Fruit fly (Drosophila melanogaster) whole organism, embryonic: Measurements from ENCODE around the gene CG45428.

ENCODE experiments used
- ATbp ChIP-seq: fragments of 200-800 bp; sonication (Bioruptor generic); optimal IDR thresholded peaks from 2 replicates; lab custom pipeline; 2017; ENCODE audit warnings: missing biosample characterization, mild to moderate bottlenecking, missing genetic modification characterization, missing genetic modification reagents
- BtbVII ChIP-seq: fragments of 200-800 bp; sonication (Bioruptor generic); optimal IDR thresholded peaks from 3 replicates; lab custom pipeline; 2017; ENCODE audit warnings: missing biosample characterization, mild to moderate bottlenecking, missing genetic modification characterization
- CG10431 ChIP-seq: fragments of 200-800 bp; sonication (Bioruptor generic); optimal IDR thresholded peaks from 3 replicates; lab custom pipeline; 2018; ENCODE audit warnings: missing biosample characterization, mild to moderate bottlenecking, missing genetic modification characterization
- CG12155 ChIP-seq: fragments of 200-800 bp; sonication (Bioruptor generic); optimal IDR thresholded peaks from 3 replicates; lab custom pipeline; 2016; ENCODE audit warnings: missing biosample characterization, missing genetic modification characterization
- CG12219 ChIP-seq: fragments of 200-800 bp; sonication (Bioruptor generic); optimal IDR thresholded peaks from 3 replicates; lab custom pipeline; 2018; ENCODE audit warnings: missing biosample characterization, mild to moderate bottlenecking, missing genetic modification characterization
- CG12942 ChIP-seq: fragments of 200-800 bp; sonication (Bioruptor generic); optimal IDR thresholded peaks from 3 replicates; lab custom pipeline; 2016; ENCODE audit warnings: missing biosample characterization, missing genetic modification characterization
- CG15479 ChIP-seq: fragments of 200-800 bp; sonication (Bioruptor generic); optimal IDR thresholded peaks from 3 replicates; lab custom pipeline; 2019; ENCODE audit warnings: missing biosample characterization, mild to moderate bottlenecking, missing genetic modification characterization, moderate library complexity
- CG18599 ChIP-seq: fragments of 200-800 bp; sonication (Bioruptor generic); optimal IDR thresholded peaks from 3 replicates; lab custom pipeline; 2017; ENCODE audit warnings: missing biosample characterization, missing genetic modification characterization, mild to moderate bottlenecking, moderate library complexity, missing genetic modification reagents
- CG3281 ChIP-seq: fragments of 200-800 bp; sonication (Bioruptor generic); optimal IDR thresholded peaks from 3 replicates; lab custom pipeline; 2017; ENCODE audit warnings: missing biosample characterization, mild to moderate bottlenecking, missing genetic modification characterization
- CG6683 ChIP-seq: fragments of 200-800 bp; sonication (Bioruptor generic); optimal IDR thresholded peaks from 2 replicates; lab custom pipeline; 2017; ENCODE audit warnings: missing biosample characterization, mild to moderate bottlenecking, missing genetic modification characterization, missing genetic modification reagents
- CG6854 ChIP-seq: fragments of 200-800 bp; sonication (Bioruptor generic); optimal IDR thresholded peaks from 3 replicates; lab custom pipeline; 2017; ENCODE audit warnings: missing biosample characterization, mild to moderate bottlenecking, missing genetic modification characterization
- CG8089 ChIP-seq: fragments of 200-800 bp; sonication (Bioruptor generic); optimal IDR thresholded peaks from 3 replicates; lab custom pipeline; 2016; ENCODE audit warnings: missing biosample characterization, missing genetic modification characterization
- CG8281 ChIP-seq: fragments of 200-800 bp; sonication (Bioruptor generic); optimal IDR thresholded peaks from 2 replicates; lab custom pipeline; 2018; ENCODE audit warnings: missing biosample characterization, mild to moderate bottlenecking, missing genetic modification characterization, moderate library complexity
- CG8359 ChIP-seq: fragments of 200-800 bp; sonication (Bioruptor generic); optimal IDR thresholded peaks from 2 replicates; lab custom pipeline; 2017; ENCODE audit warnings: missing biosample characterization, mild to moderate bottlenecking, missing genetic modification characterization, borderline replicate concordance
- CG8924 ChIP-seq: fragments of 200-800 bp; optimal IDR thresholded peaks from 3 replicates; lab custom pipeline; 2019; ENCODE audit warnings: missing biosample characterization, mild to moderate bottlenecking, missing genetic modification characterization, moderate library complexity
- CG9437 ChIP-seq: fragments of 200-800 bp; sonication (Bioruptor generic); optimal IDR thresholded peaks from 2 replicates; lab custom pipeline; 2018; ENCODE audit warnings: missing biosample characterization, mild to moderate bottlenecking, missing genetic modification characterization
- CTCF ChIP-seq: fragments of 200-800 bp; sonication (Bioruptor generic); optimal IDR thresholded peaks from 2 replicates; lab custom pipeline; 2017; ENCODE audit warnings: missing biosample characterization, mild to moderate bottlenecking, missing genetic modification characterization, moderate library complexity
- CrebB ChIP-seq: fragments of 200-800 bp; sonication (Bioruptor generic); optimal IDR thresholded peaks from 3 replicates; lab custom pipeline; 2018; ENCODE audit warnings: missing biosample characterization, mild to moderate bottlenecking, missing genetic modification characterization
- Dfd ChIP-seq, 2 experiments: fragments of >200 bp; optimal IDR thresholded peaks; 2 replicates each; lab custom pipeline; 2017; ENCODE audit warnings: missing biosample characterization in 2 of 2, missing genetic modification characterization in 2 of 2
- Hmr ChIP-seq: fragments of 200-800 bp; sonication (Bioruptor generic); optimal IDR thresholded peaks from 3 replicates; lab custom pipeline; 2017; ENCODE audit warnings: mild to moderate bottlenecking, missing biosample characterization, missing genetic modification reagents, missing genetic modification characterization
- Hr39 ChIP-seq: fragments of >200 bp; optimal IDR thresholded peaks from 2 replicates; lab custom pipeline; 2017
- Hr78 ChIP-seq, 2 experiments: fragments of 200-800 bp in 1 of 2; fragments of >200 bp in 1 of 2; sonication (Bioruptor generic) in 1 of 2; optimal IDR thresholded peaks; 2 replicates each; lab custom pipeline; 2017 to 2019; ENCODE audit warnings: missing biosample characterization in 2 of 2, missing genetic modification characterization in 2 of 2, mild to moderate bottlenecking in 1 of 2, moderate library complexity in 1 of 2
- NK7.1 ChIP-seq: fragments of 200-800 bp; sonication (Bioruptor generic); optimal IDR thresholded peaks from 3 replicates; lab custom pipeline; 2016; ENCODE audit warnings: missing biosample characterization, missing genetic modification characterization
- Sox102F ChIP-seq: fragments of 200-800 bp; sonication (Bioruptor generic); optimal IDR thresholded peaks from 2 replicates; lab custom pipeline; 2018; ENCODE audit warnings: missing biosample characterization, mild to moderate bottlenecking, missing genetic modification characterization, moderate library complexity
- Taf1 ChIP-seq: fragments of 200-800 bp; sonication (Bioruptor generic); IDR thresholded peaks from 2 replicates; pipeline ENCODE4 v1.3.6; 2022; ENCODE audit warnings: missing biosample characterization, missing genetic modification characterization
- ara ChIP-seq: fragments of 200-800 bp; sonication (Bioruptor generic); IDR thresholded peaks from 2 replicates; pipeline ENCODE4 v1.3.6; 2022; ENCODE audit warnings: missing biosample characterization, missing genetic modification characterization
- bbx ChIP-seq: fragments of 200-800 bp; sonication (Bioruptor generic); IDR thresholded peaks from 2 replicates; pipeline ENCODE4 v1.3.6; 2022; ENCODE audit warnings: missing biosample characterization, missing genetic modification characterization; ENCODE audit not compliant: partially characterized antibody
- cg ChIP-seq: fragments of 200-800 bp; sonication (Bioruptor generic); optimal IDR thresholded peaks from 3 replicates; lab custom pipeline; 2019; ENCODE audit warnings: missing biosample characterization, mild to moderate bottlenecking, missing genetic modification characterization, moderate library complexity
- fd3F ChIP-seq: fragments of 200-800 bp; sonication (Bioruptor generic); optimal IDR thresholded peaks from 2 replicates; lab custom pipeline; 2018; ENCODE audit warnings: missing biosample characterization, mild to moderate bottlenecking, missing genetic modification characterization, moderate library complexity
- fd96Cb ChIP-seq: fragments of 200-800 bp; sonication (Bioruptor generic); optimal IDR thresholded peaks from 2 replicates; lab custom pipeline; 2018; ENCODE audit warnings: missing biosample characterization, mild to moderate bottlenecking, missing genetic modification characterization, moderate library complexity
- grn ChIP-seq: fragments of 200-800 bp; sonication (Bioruptor generic); optimal IDR thresholded peaks from 3 replicates; lab custom pipeline; 2017; ENCODE audit warnings: missing biosample characterization, missing genetic modification characterization
- gsb ChIP-seq: fragments of 200-800 bp; sonication (Bioruptor generic); IDR thresholded peaks from 2 replicates; pipeline ENCODE4 v1.3.6; 2022; ENCODE audit warnings: missing biosample characterization, missing genetic modification characterization
- hkb ChIP-seq, 2 experiments: fragments of 200-800 bp in 1 of 2; fragments of >200 bp in 1 of 2; sonication (Bioruptor generic) in 1 of 2; IDR thresholded peaks in 1 of 2; optimal IDR thresholded peaks in 1 of 2; 2 replicates each; pipeline versions ENCODE4 v1.3.6 to Lab custom; 2017 to 2022; ENCODE audit warnings: missing biosample characterization in 1 of 2, missing genetic modification characterization in 1 of 2
- jing ChIP-seq: fragments of 200-800 bp; sonication (Bioruptor generic); optimal IDR thresholded peaks from 2 replicates; lab custom pipeline; 2018; ENCODE audit warnings: missing biosample characterization, mild to moderate bottlenecking, missing genetic modification characterization
- ken ChIP-seq: fragments of 200-800 bp; sonication (Bioruptor generic); IDR thresholded peaks from 3 replicates; pipeline ENCODE4 v1.3.6; 2022; ENCODE audit warnings: missing biosample characterization, missing genetic modification characterization
- lola ChIP-seq, 3 experiments: fragments of >200 bp in 2 of 3; fragments of 200-800 bp in 1 of 3; sonication (Bioruptor generic) in 1 of 3; optimal IDR thresholded peaks; 2 replicates each; lab custom pipeline; 2017 to 2019; ENCODE audit warnings: missing biosample characterization in 3 of 3, missing genetic modification characterization in 3 of 3, mild to moderate bottlenecking in 1 of 3, moderate library complexity in 1 of 3
- org-1 ChIP-seq: fragments of 200-800 bp; sonication (Bioruptor generic); optimal IDR thresholded peaks from 2 replicates; lab custom pipeline; 2017; ENCODE audit warnings: missing biosample characterization, missing genetic modification characterization
- peb ChIP-seq: fragments of 200-800 bp; sonication (Bioruptor generic); IDR thresholded peaks from 2 replicates; pipeline ENCODE4 v1.3.6; 2022; ENCODE audit warnings: missing biosample characterization, missing genetic modification characterization
- rib ChIP-seq: fragments of 200-800 bp; sonication (Bioruptor generic); IDR thresholded peaks from 2 replicates; pipeline ENCODE4 v1.3.6; 2022; ENCODE audit warnings: missing biosample characterization, missing genetic modification characterization
- ro ChIP-seq: fragments of 200-800 bp; sonication (Bioruptor generic); IDR thresholded peaks from 2 replicates; pipeline ENCODE4 v1.3.6; 2022; ENCODE audit warnings: missing biosample characterization, missing genetic modification characterization
- row ChIP-seq: fragments of 200-800 bp; sonication (Bioruptor generic); IDR thresholded peaks from 3 replicates; pipeline ENCODE4 v1.3.6; 2022; ENCODE audit warnings: missing biosample characterization, missing genetic modification characterization
- seq ChIP-seq: fragments of 200-800 bp; sonication (Bioruptor generic); IDR thresholded peaks from 2 replicates; pipeline ENCODE4 v1.3.6; 2022; ENCODE audit warnings: missing biosample characterization, missing genetic modification characterization
- slou ChIP-seq: fragments of 200-800 bp; sonication (Bioruptor generic); optimal IDR thresholded peaks from 3 replicates; lab custom pipeline; 2016; ENCODE audit warnings: missing biosample characterization, missing genetic modification characterization
- tin ChIP-seq: fragments of 200-800 bp; sonication (Bioruptor generic); optimal IDR thresholded peaks from 3 replicates; lab custom pipeline; 2016; ENCODE audit warnings: missing biosample characterization, missing genetic modification characterization
- tll ChIP-seq, 2 experiments: fragments of 200-800 bp in 1 of 2; fragments of >200 bp in 1 of 2; sonication (Bioruptor generic) in 1 of 2; optimal IDR thresholded peaks; 2 replicates each; lab custom pipeline; 2017 to 2019; ENCODE audit warnings: missing biosample characterization in 2 of 2, missing genetic modification characterization in 2 of 2, mild to moderate bottlenecking in 1 of 2, moderate library complexity in 1 of 2
- toy ChIP-seq: fragments of 200-800 bp; sonication (Bioruptor generic); IDR thresholded peaks from 2 replicates; pipeline ENCODE4 v1.3.6; 2022; ENCODE audit warnings: missing biosample characterization, missing genetic modification characterization
- wek ChIP-seq: fragments of 200-800 bp; sonication (Bioruptor generic); optimal IDR thresholded peaks from 3 replicates; lab custom pipeline; 2018; ENCODE audit warnings: missing biosample characterization, mild to moderate bottlenecking, missing genetic modification characterization, moderate library complexity
- zen2 ChIP-seq: fragments of 200-800 bp; sonication (Bioruptor generic); IDR thresholded peaks from 3 replicates; pipeline ENCODE4 v1.3.6; 2022; ENCODE audit warnings: missing biosample characterization, missing genetic modification characterization; ENCODE audit not compliant: partially characterized antibody
- zf30C ChIP-seq: fragments of 200-800 bp; sonication (Bioruptor generic); optimal IDR thresholded peaks from 3 replicates; lab custom pipeline; 2018; ENCODE audit warnings: missing biosample characterization, mild to moderate bottlenecking, missing genetic modification characterization

CG45428 gene

dm6 chr3L:22871845-22872361 lies 35.0 kb upstream of the CG45428 start, which contains the start of the genes CG11109 and Arf1 (continued):
- TF ChIP-seq CG15479 (peak; percentile 15), tin (GFP tag; lab: Kevin White, UChicago) (no peak), ATbp (GFP tag; lab: Kevin White, UChicago) (no peak), grn (GFP tag; lab: Kevin White, UChicago) (no peak), CG9437 (GFP tag; lab: Kevin White, UChicago) (no peak), CG6683 (no peak), CG8924 (tag; lab: Kevin White, UChicago) (peak; percentile 30), slou (no peak), tll (GFP tag; optimal IDR thresholded peaks at IDR 0.05; lab: Kevin White, UChicago) (no peak), lola (GFP tag; optimal IDR thresholded peaks at IDR 0.05; lab: Kevin White, UChicago) (no peak), bbx (GFP tag; lab: Robert Waterston, UW) (peak; percentile 82), fd96Cb (tag; lab: Kevin White, UChicago) (no peak), CG6854 (no peak), CG8281 (no peak), CG8359 (GFP tag; lab: Kevin White, UChicago) (no peak), NK7.1 (GFP tag; lab: Kevin White, UChicago) (no peak), peb (GFP tag; lab: Robert Waterston, UW) (no peak), wek (GFP tag; lab: Kevin White, UChicago) (no peak), CG3281 (GFP tag; lab: Kevin White, UChicago) (no peak), CG8089 (no peak), Hmr (peak; percentile 24), zen2 (GFP tag; lab: Robert Waterston, UW) (peak; percentile 61), cg (GFP tag; lab: Kevin White, UChicago) (peak; percentile 64), ara (GFP tag; lab: Robert Waterston, UW) (no peak), toy (GFP tag; lab: Robert Waterston, UW) (no peak), CG10431 (GFP tag; lab: Kevin White, UChicago) (no peak), gsb (GFP tag; lab: Robert Waterston, UW) (no peak), CG12155 (GFP tag; lab: Kevin White, UChicago) (no peak), CTCF (GFP tag; lab: Kevin White, UChicago) (no peak), row (peak; percentile 60), Hr78 (GFP tag; optimal IDR thresholded peaks at IDR 0.05; lab: Kevin White, UChicago) (no peak), rib (GFP tag; lab: Robert Waterston, UW) (no peak), zf30C (GFP tag; lab: Kevin White, UChicago) (no peak), fd3F (no peak), seq (GFP tag; lab: Robert Waterston, UW) (no peak), hkb (optimal IDR thresholded peaks at IDR 0.05; lab: Kevin White, UChicago) (no peak), hkb (GFP tag; IDR thresholded peaks at IDR 0.05; lab: Robert Waterston, UW) (no peak), Taf1 (GFP tag; lab: Robert Waterston, UW) (no peak), jing (GFP tag; lab: Kevin White, UChicago) (no peak), Sox102F (no peak), Hr39 (lab: Kevin White, UChicago) (no peak), ro (GFP tag; lab: Robert Waterston, UW) (no peak), BtbVII (GFP tag; lab: Kevin White, UChicago) (no peak), CG12942 (GFP tag; lab: Kevin White, UChicago) (no peak), CG12219 (GFP tag; lab: Kevin White, UChicago) (peak; percentile 0), org-1 (GFP tag; lab: Kevin White, UChicago) (no peak), ken (GFP tag; lab: Robert Waterston, UW) (no peak), CrebB (tag; lab: Kevin White, UChicago) (peak; percentile 36), Dfd (GFP tag; optimal IDR thresholded peaks at IDR 0.05; lab: Kevin White, UChicago) (no peak), CG18599 (GFP tag; lab: Kevin White, UChicago) (no peak)
